Worm (Caenorhabditis elegans): ENCODE data around the gene K02A6.2.
A peak's percentile ranks its signal among the peaks of the same experiment; 100 is the strongest.

DNA sequence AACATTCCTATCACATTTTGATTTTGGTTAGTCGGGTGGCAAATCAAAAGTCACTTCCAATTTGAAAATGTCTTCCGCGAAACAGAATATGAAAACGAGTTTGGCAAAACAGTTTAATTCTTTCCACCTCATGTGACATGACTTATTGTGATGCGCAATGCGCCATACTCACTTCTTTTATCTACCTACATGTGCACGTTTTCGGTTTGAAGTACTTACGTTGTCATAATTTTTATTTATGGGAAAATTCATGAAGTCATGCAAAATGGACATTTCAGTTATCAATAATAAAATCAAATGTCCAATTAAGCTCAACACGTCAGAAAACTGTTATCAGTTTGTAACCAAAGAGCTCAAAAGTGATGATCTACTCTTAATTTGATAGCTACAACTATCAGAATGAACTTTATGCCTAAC is 13.8 kb upstream of the K02A6.2 start:
- TF ChIP-seq eor-1 (tag; optimal IDR thresholded peaks at IDR 0.05) (no peak), nhr-76 (tag; optimal IDR thresholded peaks at IDR 0.05) (no peak), sea-2 (GFP tag; optimal IDR thresholded peaks at IDR 0.05) (no peak), egl-27 (tag; optimal IDR thresholded peaks at IDR 0.05) (no peak), jun-1 (tag; optimal IDR thresholded peaks at IDR 0.05) (peak; percentile 18), nhr-23 (tag; optimal IDR thresholded peaks at IDR 0.05) (no peak), nhr-12 (tag; optimal IDR thresholded peaks at IDR 0.05) (no peak), mdl-1 (tag; optimal IDR thresholded peaks at IDR 0.05) (no peak), pha-4 (tag; optimal IDR thresholded peaks at IDR 0.05) (no peak), zag-1 (tag; optimal IDR thresholded peaks at IDR 0.05) (no peak), nhr-25 (tag; optimal IDR thresholded peaks at IDR 0.05) (no peak), fos-1 (tag; optimal IDR thresholded peaks at IDR 0.05) (no peak)

Measured in whole organism, L3 larva.